Worm (Caenorhabditis elegans): ENCODE results near the gene ssu-1.
A peak's percentile ranks its signal among the peaks of the same experiment; 100 is the strongest.

ssu-1 gene

ce11 chrV:20163105-20163449 lies 30.0 kb upstream of the ssu-1 start:
- TF ChIP-seq ZK546.5 (tag; optimal IDR thresholded peaks at IDR 0.05) (no peak), fkh-10 (GFP tag; optimal IDR thresholded peaks at IDR 0.05) (no peak), eor-1 (tag; optimal IDR thresholded peaks at IDR 0.05) (no peak), tbx-2 (tag; optimal IDR thresholded peaks at IDR 0.05) (no peak), ama-1 (optimal IDR thresholded peaks at IDR 0.05) (peak; percentile 77), ceh-9 (tag; optimal IDR thresholded peaks at IDR 0.05) (no peak)

ce11 chrV:20162290-20163104 lies 29.4 kb upstream of the ssu-1 start:
- no peak for TF ChIP-seq R02D3.7 (tag; optimal IDR thresholded peaks at IDR 0.05)
- no peak for TF ChIP-seq lsy-12 (tag; optimal IDR thresholded peaks at IDR 0.05)
- no peak for TF ChIP-seq aly-2 (tag; optimal IDR thresholded peaks at IDR 0.05)
- TF ChIP-seq lin-15B (tag; optimal IDR thresholded peaks at IDR 0.05) = no peak
- no peak for TF ChIP-seq nhr-11 (tag; optimal IDR thresholded peaks at IDR 0.05)
- TF ChIP-seq ama-1 (optimal IDR thresholded peaks at IDR 0.05) = peak; percentile 77
- no peak for TF ChIP-seq tbx-2 (tag; optimal IDR thresholded peaks at IDR 0.05)
- no peak for TF ChIP-seq eor-1 (tag; optimal IDR thresholded peaks at IDR 0.05)
- TF ChIP-seq pha-4 (tag; optimal IDR thresholded peaks at IDR 0.05) = peak; percentile 43
- peak; percentile 65 for TF ChIP-seq elt-2 (tag; optimal IDR thresholded peaks at IDR 0.05)
- TF ChIP-seq fkh-2 (tag; optimal IDR thresholded peaks at IDR 0.05) = no peak
- TF ChIP-seq ceh-28 (tag; optimal IDR thresholded peaks at IDR 0.05) = peak; percentile 12
- TF ChIP-seq fos-1 (tag; optimal IDR thresholded peaks at IDR 0.05) = no peak
- no peak for TF ChIP-seq egl-27 (tag; optimal IDR thresholded peaks at IDR 0.05)
- TF ChIP-seq egl-5 (tag; optimal IDR thresholded peaks at IDR 0.05) = no peak
- no peak for TF ChIP-seq daf-12 (tag; optimal IDR thresholded peaks at IDR 0.05)
- TF ChIP-seq hmg-11 (tag; optimal IDR thresholded peaks at IDR 0.05) = no peak

ce11 chrV:20161781-20162289 lies 28.8 kb upstream of the ssu-1 start:
- TF ChIP-seq ceh-9 (tag; optimal IDR thresholded peaks at IDR 0.05) = no peak
- TF ChIP-seq elt-2 (tag; optimal IDR thresholded peaks at IDR 0.05) = no peak
- TF ChIP-seq nhr-12 (tag; optimal IDR thresholded peaks at IDR 0.05) = no peak
- TF ChIP-seq ama-1 (optimal IDR thresholded peaks at IDR 0.05) = no peak

DNA sequence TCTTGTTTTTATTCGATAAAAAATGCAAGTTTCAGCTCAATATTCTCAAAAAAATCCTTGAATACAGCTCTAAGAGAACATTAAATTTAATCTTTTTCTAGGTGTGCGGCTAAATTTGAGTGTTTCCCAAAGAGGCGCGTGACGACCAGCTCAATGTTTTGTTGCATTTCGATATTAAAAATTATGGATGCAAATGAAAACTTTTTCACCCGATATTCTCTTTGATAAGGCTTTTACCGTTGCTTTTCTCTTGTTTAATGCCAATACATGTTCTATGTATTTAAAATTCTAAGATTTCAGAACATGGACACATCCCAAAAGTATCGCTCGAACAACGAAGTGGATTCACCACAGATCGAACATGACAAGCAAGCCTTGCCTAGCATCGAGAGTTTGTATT lies 25.2 kb upstream of the ssu-1 start, which contains the start of gene F19B2.6:
TSS of gene F19B2.6 (plus strand) at position 301 of the 400 bp plus-strand sequence.
- no peak for TF ChIP-seq elt-2 (tag; optimal IDR thresholded peaks at IDR 0.05)

DNA sequence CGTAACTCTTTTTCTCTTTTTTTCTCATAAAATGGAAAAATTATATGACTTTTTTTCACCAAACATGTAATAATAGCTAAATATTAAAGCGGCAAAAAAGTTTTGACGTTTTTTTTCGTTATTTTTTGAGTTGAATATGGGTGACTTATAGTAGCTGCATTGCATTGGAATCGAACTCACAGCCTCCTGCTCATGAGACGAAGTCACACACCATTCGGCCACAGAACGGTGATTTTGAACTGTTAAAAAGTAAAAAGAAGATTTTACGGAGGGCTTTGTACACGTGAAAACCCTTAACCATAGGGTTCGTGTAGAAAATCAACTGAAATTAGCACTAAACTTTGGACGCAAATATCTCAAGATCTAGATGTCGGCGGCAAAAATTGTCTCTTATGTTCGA lies 18.8 kb upstream of the ssu-1 start:
- no peak for TF ChIP-seq fkh-10 (GFP tag; optimal IDR thresholded peaks at IDR 0.05)
- TF ChIP-seq ceh-16 (tag; optimal IDR thresholded peaks at IDR 0.05) = no peak

DNA sequence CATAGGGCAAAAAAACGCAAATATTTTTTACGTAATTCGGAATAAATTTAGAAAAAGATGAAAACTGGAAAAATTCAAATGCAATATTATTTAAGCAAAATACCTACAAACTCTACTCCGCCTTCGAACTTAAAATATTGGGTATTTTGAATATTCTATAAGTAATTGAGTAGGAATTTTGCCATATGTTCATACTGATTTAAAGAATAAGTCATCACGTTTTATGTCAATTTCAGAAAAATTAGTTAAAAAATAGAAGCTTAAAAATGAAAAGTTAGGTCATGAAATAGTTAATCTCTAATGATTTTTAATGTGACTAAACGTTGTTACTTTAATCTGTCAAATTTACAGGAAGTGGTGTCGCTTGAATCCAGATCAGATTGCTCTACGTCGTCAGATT lies 18.4 kb upstream of the ssu-1 start, which contains the start of gene F19B2.7:
TSS of gene F19B2.7 (plus strand) at position 301 of the 400 bp plus-strand sequence.
- no peak for TF ChIP-seq ZK546.5 (tag; optimal IDR thresholded peaks at IDR 0.05)
- TF ChIP-seq lin-15B (tag; optimal IDR thresholded peaks at IDR 0.05) = no peak
- no peak for TF ChIP-seq snpc-4 (tag; optimal IDR thresholded peaks at IDR 0.05)
- no peak for TF ChIP-seq elt-3 (tag; optimal IDR thresholded peaks at IDR 0.05)
- TF ChIP-seq eor-1 (tag; optimal IDR thresholded peaks at IDR 0.05) = no peak
- TF ChIP-seq pha-4 (tag; optimal IDR thresholded peaks at IDR 0.05) = no peak
- no peak for TF ChIP-seq mdl-1 (tag; optimal IDR thresholded peaks at IDR 0.05)
- TF ChIP-seq nfya-1 (tag; optimal IDR thresholded peaks at IDR 0.05; ENCODE audit: insufficient read depth) = no peak
- no peak for TF ChIP-seq nhr-11 (tag; optimal IDR thresholded peaks at IDR 0.05)
- TF ChIP-seq ztf-4 (tag; optimal IDR thresholded peaks at IDR 0.05) = no peak
- TF ChIP-seq zag-1 (tag; optimal IDR thresholded peaks at IDR 0.05) = no peak
- TF ChIP-seq nhr-77 (tag; optimal IDR thresholded peaks at IDR 0.05) = no peak
- TF ChIP-seq ceh-16 (tag; optimal IDR thresholded peaks at IDR 0.05) = no peak
- no peak for TF ChIP-seq elt-1 (tag; optimal IDR thresholded peaks at IDR 0.05)
- TF ChIP-seq unc-39 (tag; optimal IDR thresholded peaks at IDR 0.05) = no peak
- no peak for TF ChIP-seq nhr-25 (tag; optimal IDR thresholded peaks at IDR 0.05)
- TF ChIP-seq ama-1 (optimal IDR thresholded peaks at IDR 0.05) = no peak
- TF ChIP-seq mml-1 (tag; optimal IDR thresholded peaks at IDR 0.05) = no peak

Data from whole organism, L3 larva.